Worm (Caenorhabditis elegans): ENCODE measurements around the gene C18H2.5.
A peak's percentile ranks its signal among the peaks of the same experiment; 100 is the strongest.

C18H2.5 gene

ce11 chrIII:7642015-7642414 lies 52.2 kb downstream of the C18H2.5 start (continued):
- TF ChIP-seq Y56A3A.18 (GFP tag; IDR thresholded peaks at IDR 0.05) (peak; percentile 80; the same call in 1 of the 2 replicates), Y95B8A.8 (GFP tag; IDR thresholded peaks at IDR 0.05) (0 out of 2 replicates have a peak, but pooled peaks have one; percentile 61), athp-1 (tag; optimal IDR thresholded peaks at IDR 0.05) (peak; percentile 15), F22D6.2 (tag; optimal IDR thresholded peaks at IDR 0.05) (no peak), F57A8.1 (GFP tag; optimal IDR thresholded peaks at IDR 0.05) (no peak), attf-6 (GFP tag; IDR thresholded peaks at IDR 0.05) (no peak), sdz-38 (tag; optimal IDR thresholded peaks at IDR 0.05) (no peak), Y53F4B.3 (GFP tag; IDR thresholded peaks at IDR 0.05) (no peak), ccch-3 (GFP tag; optimal IDR thresholded peaks at IDR 0.05) (no peak), lir-1 (GFP tag; conservative IDR thresholded peaks at IDR 0.05) (no peak), efl-1 (GFP tag; optimal IDR thresholded peaks at IDR 0.05) (no peak), F39B2.1 (GFP tag; IDR thresholded peaks at IDR 0.05) (no peak), tlf-1 (GFP tag; optimal IDR thresholded peaks at IDR 0.05) (no peak), unc-62 (GFP tag; optimal IDR thresholded peaks at IDR 0.05) (no peak), bed-1 (GFP tag; IDR thresholded peaks at IDR 0.05) (no peak), lin-54 (GFP tag; optimal IDR thresholded peaks at IDR 0.05) (peak; percentile 20), atf-7 (tag; optimal IDR thresholded peaks at IDR 0.05) (no peak), ceh-79 (tag; optimal IDR thresholded peaks at IDR 0.05) (no peak), rpc-1 (optimal IDR thresholded peaks at IDR 0.05) (peak; percentile 71), rpc-1 (tag; optimal IDR thresholded peaks at IDR 0.05) (peak; percentile 88), B0035.1 (tag; optimal IDR thresholded peaks at IDR 0.05) (no peak), dox-1 (GFP tag; IDR thresholded peaks at IDR 0.05) (peak; percentile 29; the same call in 1 of the 2 replicates), fkh-3 (tag; optimal IDR thresholded peaks at IDR 0.05) (no peak), Y53G8AR.9 (GFP tag; conservative IDR thresholded peaks at IDR 0.05) (peak; percentile 69; the same call in 1 of the 2 replicates), gei-17 (GFP tag; optimal IDR thresholded peaks at IDR 0.05) (no peak), F10E7.11 (tag; optimal IDR thresholded peaks at IDR 0.05) (no peak), chd-7 (tag; optimal IDR thresholded peaks at IDR 0.05) (peak; percentile 3), nfya-1 (tag; optimal IDR thresholded peaks at IDR 0.05; ENCODE audit: borderline replicate concordance, insufficient read depth) (no peak), B0261.1 (tag; optimal IDR thresholded peaks at IDR 0.05) (peak; percentile 72), rcor-1 (GFP tag; IDR thresholded peaks at IDR 0.05) (peak; percentile 49), ceh-40 (GFP tag; IDR thresholded peaks at IDR 0.05) (0 out of 2 replicates have a peak, but pooled peaks have one; percentile 44), madf-3 (GFP tag; IDR thresholded peaks at IDR 0.05) (0 out of 2 replicates have a peak, but pooled peaks have one; percentile 14), akir-1 (GFP tag; optimal IDR thresholded peaks at IDR 0.05) (no peak), nhr-179 (tag; optimal IDR thresholded peaks at IDR 0.05) (no peak), F57C9.4 (tag; optimal IDR thresholded peaks at IDR 0.05) (no peak), mxl-1 (tag; optimal IDR thresholded peaks at IDR 0.05) (peak; percentile 22), ets-4 (GFP tag; optimal IDR thresholded peaks at IDR 0.05) (no peak), ztf-6 (GFP tag; IDR thresholded peaks at IDR 0.05) (no peak), lin-40 (tag; optimal IDR thresholded peaks at IDR 0.05) (peak; percentile 42), zim-3 (tag; optimal IDR thresholded peaks at IDR 0.05) (peak; percentile 65), F23B12.7 (tag; optimal IDR thresholded peaks at IDR 0.05; ENCODE audit: insufficient read depth) (no peak), repo-1 (tag; optimal IDR thresholded peaks at IDR 0.05) (peak; percentile 1), madf-6 (GFP tag; IDR thresholded peaks at IDR 0.05) (peak; percentile 58), mes-4 (tag; optimal IDR thresholded peaks at IDR 0.05) (peak; percentile 1)
